Worm (Caenorhabditis elegans): ENCODE results near the gene T21E8.5.

DNA sequence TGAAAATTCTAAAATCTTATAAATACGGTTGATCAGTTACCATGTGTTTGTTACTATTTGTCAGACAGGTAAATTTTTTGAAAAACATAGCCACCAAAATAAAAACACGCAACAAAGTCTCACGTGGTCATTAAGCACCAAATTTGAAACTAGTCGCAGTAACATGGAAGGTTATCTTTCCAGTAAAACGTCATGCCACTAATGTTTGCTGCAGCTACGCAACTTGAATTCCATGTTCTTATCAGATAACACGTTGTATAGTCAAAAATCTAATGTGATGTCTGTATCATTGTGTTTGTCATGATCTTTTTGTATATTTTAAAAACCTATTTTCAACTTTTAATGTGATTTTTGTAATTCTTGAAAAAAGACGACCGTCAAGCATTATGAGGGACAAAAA, 15.8 kb downstream of the T21E8.5 start:
- TF ChIP-seq him-1 (tag; optimal IDR thresholded peaks at IDR 0.05) (no peak), dao-5 (tag; optimal IDR thresholded peaks at IDR 0.05) (no peak), W03F9.2 (tag; optimal IDR thresholded peaks at IDR 0.05) (no peak)
